Worm (Caenorhabditis elegans) whole organism, mixed stage, embryonic: ENCODE data around the gene srx-133.

ENCODE experiments used
- blmp-1 ChIP-seq: fragments of 150-350 bp; optimal IDR thresholded peaks from 2 replicates; lab custom pipeline; 2014; ENCODE audit warnings: missing biosample characterization, missing genetic modification characterization
- ham-2 ChIP-seq: fragments of 200-800 bp; sonication (Bioruptor generic); optimal IDR thresholded peaks from 2 replicates; lab custom pipeline; 2018; ENCODE audit warnings: mild to moderate bottlenecking, missing genetic modification characterization, missing compliant biosample characterization
- lin-13 ChIP-seq: fragments of 150-350 bp; optimal IDR thresholded peaks from 2 replicates; lab custom pipeline; 2014; ENCODE audit warnings: missing biosample characterization, missing genetic modification characterization
- mab-5 ChIP-seq: fragments of 150-350 bp; optimal IDR thresholded peaks from 2 replicates; lab custom pipeline; 2014; ENCODE audit warnings: missing biosample characterization, missing genetic modification characterization
- nhr-2 ChIP-seq: fragments of 150-350 bp; optimal IDR thresholded peaks from 2 replicates; lab custom pipeline; 2014; ENCODE audit warnings: missing biosample characterization, missing genetic modification characterization
- snpc-4 ChIP-seq: fragments of 150-350 bp; optimal IDR thresholded peaks from 2 replicates; lab custom pipeline; 2014; ENCODE audit warnings: missing biosample characterization, missing genetic modification characterization
- sptf-1 ChIP-seq: sonication (generic microtip); optimal IDR thresholded peaks from 2 replicates; lab custom pipeline; 2017; ENCODE audit warnings: mild to moderate bottlenecking, missing genetic modification characterization, moderate library complexity, missing compliant biosample characterization
- unc-39 ChIP-seq: fragments of 150-350 bp; optimal IDR thresholded peaks from 2 replicates; lab custom pipeline; 2014; ENCODE audit warnings: missing biosample characterization, missing genetic modification characterization
- unc-62 ChIP-seq: fragments of 150-350 bp; optimal IDR thresholded peaks from 2 replicates; lab custom pipeline; 2014; ENCODE audit warnings: missing biosample characterization, missing genetic modification reagents, missing genetic modification characterization

ce11 chrV:13807232-13807631 lies 41.2 kb upstream of the srx-133 start, which contains the start of gene swan-1:
- no peak for TF ChIP-seq unc-39 (tag; lab: Kevin White, UChicago)
- no peak for TF ChIP-seq nhr-2 (tag; lab: Kevin White, UChicago)
- no peak for TF ChIP-seq blmp-1 (tag; lab: Kevin White, UChicago)
- TF ChIP-seq snpc-4, result no peak
- TF ChIP-seq lin-13 (tag; lab: Kevin White, UChicago), result no peak
- TF ChIP-seq ham-2 (GFP tag; lab: Kevin White, UChicago), result no peak
- no peak for TF ChIP-seq unc-62 (GFP tag; lab: Kevin White, UChicago)
- no peak for TF ChIP-seq mab-5 (tag; lab: Kevin White, UChicago)
- no peak for TF ChIP-seq sptf-1 (tag; lab: Kevin White, UChicago)
